Fruit fly (Drosophila melanogaster) whole organism, embryonic: Measurements from ENCODE around the gene CG31141.

Experiments
- B-H1 ChIP-seq: fragments of 200-800 bp; sonication (Bioruptor generic); IDR thresholded peaks from 3 replicates; pipeline ENCODE4 v1.3.6; 2022; ENCODE audit warnings: missing biosample characterization, missing genetic modification characterization
- CG11085 ChIP-seq: fragments of 200-800 bp; sonication (Bioruptor generic); IDR thresholded peaks from 2 replicates; pipeline ENCODE4 v1.3.6; 2022; ENCODE audit warnings: missing biosample characterization, missing genetic modification characterization
- CG11398 ChIP-seq: fragments of 200-800 bp; sonication (Bioruptor generic); optimal IDR thresholded peaks from 2 replicates; lab custom pipeline; 2016; ENCODE audit warnings: missing biosample characterization, missing genetic modification characterization
- CG12155 ChIP-seq: fragments of 200-800 bp; sonication (Bioruptor generic); optimal IDR thresholded peaks from 3 replicates; lab custom pipeline; 2016; ENCODE audit warnings: missing biosample characterization, missing genetic modification characterization
- CG13123 ChIP-seq: fragments of 200-800 bp; sonication (Bioruptor generic); optimal IDR thresholded peaks from 2 replicates; lab custom pipeline; 2016; ENCODE audit warnings: missing biosample characterization, missing genetic modification characterization
- CG13287 ChIP-seq: fragments of 200-800 bp; sonication (Bioruptor generic); IDR thresholded peaks from 2 replicates; pipeline ENCODE4 v1.3.6; 2022; ENCODE audit warnings: missing biosample characterization, missing genetic modification characterization; ENCODE audit not compliant: partially characterized antibody
- CG13624 ChIP-seq: fragments of 200-800 bp; sonication (Bioruptor generic); optimal IDR thresholded peaks from 2 replicates; lab custom pipeline; 2016; ENCODE audit warnings: missing biosample characterization, missing genetic modification characterization
- CG18764 ChIP-seq: fragments of 200-800 bp; sonication (Bioruptor generic); optimal IDR thresholded peaks from 3 replicates; lab custom pipeline; 2016; ENCODE audit warnings: missing biosample characterization, missing genetic modification characterization
- CG5953 ChIP-seq: fragments of 200-800 bp; sonication (Bioruptor generic); IDR thresholded peaks from 2 replicates; pipeline ENCODE4 v1.3.6; 2022; ENCODE audit warnings: missing biosample characterization, missing genetic modification characterization
- CG6175 ChIP-seq: fragments of 200-800 bp; sonication (Bioruptor generic); IDR thresholded peaks from 3 replicates; pipeline ENCODE4 v1.3.6; 2022; ENCODE audit warnings: missing biosample characterization, missing genetic modification characterization
- CG6765 ChIP-seq: fragments of 200-800 bp; sonication (Bioruptor generic); optimal IDR thresholded peaks from 3 replicates; lab custom pipeline; 2017; ENCODE audit warnings: missing biosample characterization, mild to moderate bottlenecking, missing genetic modification characterization
- CG7372 ChIP-seq: fragments of 200-800 bp; sonication (Bioruptor generic); IDR thresholded peaks from 2 replicates; pipeline ENCODE4 v1.3.6; 2022; ENCODE audit warnings: missing biosample characterization, missing genetic modification characterization
- CG8281 ChIP-seq: fragments of 200-800 bp; sonication (Bioruptor generic); optimal IDR thresholded peaks from 2 replicates; lab custom pipeline; 2018; ENCODE audit warnings: missing biosample characterization, mild to moderate bottlenecking, missing genetic modification characterization, moderate library complexity
- CG9609 ChIP-seq: fragments of 200-800 bp; sonication (Bioruptor generic); optimal IDR thresholded peaks from 3 replicates; lab custom pipeline; 2016; ENCODE audit warnings: missing biosample characterization, missing genetic modification characterization
- CG9932 ChIP-seq: fragments of 200-800 bp; sonication (Bioruptor generic); IDR thresholded peaks from 2 replicates; pipeline ENCODE4 v1.3.6; 2022; ENCODE audit warnings: missing biosample characterization, missing genetic modification characterization
- CkIIα-i1 ChIP-seq: fragments of 200-800 bp; sonication (Bioruptor generic); IDR thresholded peaks from 2 replicates; pipeline ENCODE4 v1.3.6; 2022; ENCODE audit warnings: missing biosample characterization, missing genetic modification characterization
- Dbx ChIP-seq: fragments of 200-800 bp; sonication (Bioruptor generic); IDR thresholded peaks from 3 replicates; pipeline ENCODE4 v1.3.6; 2022; ENCODE audit warnings: missing biosample characterization, missing genetic modification characterization
- Dip3 ChIP-seq: fragments of 200-800 bp; sonication (Bioruptor generic); optimal IDR thresholded peaks from 3 replicates; lab custom pipeline; 2016; ENCODE audit warnings: missing biosample characterization, missing genetic modification characterization
- H2.0 ChIP-seq: fragments of 200-800 bp; sonication (Bioruptor generic); IDR thresholded peaks from 2 replicates; pipeline ENCODE4 v1.3.6; 2022; ENCODE audit warnings: missing biosample characterization, missing genetic modification characterization
- HLHmδ ChIP-seq: fragments of 200-800 bp; sonication (Bioruptor generic); optimal IDR thresholded peaks from 2 replicates; lab custom pipeline; 2018; ENCODE audit warnings: missing biosample characterization, mild to moderate bottlenecking, missing genetic modification characterization, moderate library complexity
- Hand ChIP-seq: fragments of 200-800 bp; sonication (Bioruptor generic); optimal IDR thresholded peaks from 2 replicates; lab custom pipeline; 2017; ENCODE audit warnings: mild to moderate bottlenecking, missing biosample characterization, missing genetic modification reagents, missing genetic modification characterization
- Lhr ChIP-seq: fragments of 200-800 bp; sonication (Bioruptor generic); optimal IDR thresholded peaks from 3 replicates; lab custom pipeline; 2017; ENCODE audit warnings: mild to moderate bottlenecking, missing biosample characterization, missing genetic modification reagents, missing genetic modification characterization
- Nf-YA ChIP-seq: fragments of 200-800 bp; sonication (Bioruptor generic); IDR thresholded peaks from 2 replicates; pipeline ENCODE4 v1.3.6; 2022; ENCODE audit warnings: missing biosample characterization, missing genetic modification characterization
- Oli ChIP-seq: fragments of 200-800 bp; sonication (Bioruptor generic); optimal IDR thresholded peaks from 2 replicates; lab custom pipeline; 2018; ENCODE audit warnings: missing biosample characterization, mild to moderate bottlenecking, missing genetic modification characterization, moderate library complexity
- Ptx1 ChIP-seq: fragments of 200-800 bp; sonication (Bioruptor generic); IDR thresholded peaks from 2 replicates; pipeline ENCODE4 v1.3.6; 2022; ENCODE audit warnings: missing biosample characterization, missing genetic modification characterization
- ab ChIP-seq: fragments of 200-800 bp; sonication (Bioruptor generic); optimal IDR thresholded peaks from 2 replicates; lab custom pipeline; 2016; ENCODE audit warnings: missing biosample characterization, missing genetic modification characterization
- abd-A ChIP-seq: fragments of 200-800 bp; sonication (Bioruptor generic); optimal IDR thresholded peaks from 3 replicates; lab custom pipeline; 2019; ENCODE audit warnings: missing biosample characterization, mild to moderate bottlenecking, missing genetic modification characterization, moderate library complexity
- ac ChIP-seq: fragments of 200-800 bp; sonication (Bioruptor generic); optimal IDR thresholded peaks from 3 replicates; lab custom pipeline; 2017; ENCODE audit warnings: missing biosample characterization, mild to moderate bottlenecking, missing genetic modification characterization
- ash1 ChIP-seq: fragments of 200-800 bp; sonication (Bioruptor generic); optimal IDR thresholded peaks from 2 replicates; lab custom pipeline; 2018; ENCODE audit warnings: missing biosample characterization, mild to moderate bottlenecking, missing genetic modification characterization
- bab2 ChIP-seq: fragments of 200-800 bp; sonication (Bioruptor generic); optimal IDR thresholded peaks from 2 replicates; lab custom pipeline; 2016; ENCODE audit warnings: missing biosample characterization, missing genetic modification characterization
- btn ChIP-seq: fragments of 200-800 bp; sonication (Bioruptor generic); optimal IDR thresholded peaks from 2 replicates; lab custom pipeline; 2016; ENCODE audit warnings: missing biosample characterization, missing genetic modification characterization
- corto ChIP-seq: fragments of 200-800 bp; sonication (Bioruptor generic); optimal IDR thresholded peaks from 2 replicates; lab custom pipeline; 2016; ENCODE audit warnings: missing biosample characterization, mild to moderate bottlenecking, missing genetic modification characterization, moderate library complexity
- exex ChIP-seq: fragments of 200-800 bp; sonication (Bioruptor generic); optimal IDR thresholded peaks from 4 replicates; lab custom pipeline; 2018; ENCODE audit warnings: missing biosample characterization, mild to moderate bottlenecking, missing genetic modification characterization, moderate library complexity
- fd3F ChIP-seq: fragments of 200-800 bp; sonication (Bioruptor generic); optimal IDR thresholded peaks from 2 replicates; lab custom pipeline; 2018; ENCODE audit warnings: missing biosample characterization, mild to moderate bottlenecking, missing genetic modification characterization, moderate library complexity
- hkb ChIP-seq, 2 experiments: fragments of 200-800 bp in 1 of 2; fragments of >200 bp in 1 of 2; sonication (Bioruptor generic) in 1 of 2; IDR thresholded peaks in 1 of 2; optimal IDR thresholded peaks in 1 of 2; 2 replicates each; pipeline versions ENCODE4 v1.3.6 to Lab custom; 2017 to 2022; ENCODE audit warnings: missing biosample characterization in 1 of 2, missing genetic modification characterization in 1 of 2
- jigr1 ChIP-seq: fragments of 200-800 bp; sonication (Bioruptor generic); IDR thresholded peaks from 3 replicates; pipeline ENCODE4 v1.3.6; 2022; ENCODE audit warnings: missing biosample characterization, missing genetic modification characterization
- klu ChIP-seq: fragments of 200-800 bp; sonication (Bioruptor generic); IDR thresholded peaks from 2 replicates; pipeline ENCODE4 v1.3.6; 2022; ENCODE audit warnings: missing biosample characterization, missing genetic modification characterization
- kni ChIP-seq: fragments of 200-800 bp; sonication (Bioruptor generic); optimal IDR thresholded peaks from 3 replicates; lab custom pipeline; 2017; ENCODE audit warnings: mild to moderate bottlenecking, missing biosample characterization, missing genetic modification reagents, missing genetic modification characterization
- knrl ChIP-seq: fragments of 200-800 bp; sonication (Bioruptor generic); IDR thresholded peaks from 3 replicates; pipeline ENCODE4 v1.3.6; 2022; ENCODE audit warnings: missing biosample characterization, missing genetic modification characterization; ENCODE audit not compliant: partially characterized antibody
- lab ChIP-seq: fragments of 200-800 bp; sonication (Bioruptor generic); optimal IDR thresholded peaks from 3 replicates; lab custom pipeline; 2017; ENCODE audit warnings: missing biosample characterization, missing genetic modification characterization, mild to moderate bottlenecking, moderate library complexity, missing genetic modification reagents
- lov ChIP-seq, 2 experiments: fragments of 200-800 bp in 1 of 2; fragments of >200 bp in 1 of 2; sonication (Bioruptor generic) in 1 of 2; IDR thresholded peaks in 1 of 2; optimal IDR thresholded peaks in 1 of 2; 2 replicates in 1 of 2; 3 replicates in 1 of 2; pipeline versions ENCODE4 v1.3.6 to Lab custom; 2017 to 2022; ENCODE audit warnings: missing biosample characterization in 1 of 2, missing genetic modification characterization in 1 of 2
- pb ChIP-seq: fragments of 200-800 bp; sonication (Bioruptor generic); optimal IDR thresholded peaks from 3 replicates; lab custom pipeline; 2016; ENCODE audit warnings: missing biosample characterization, missing genetic modification characterization
- scrt ChIP-seq: fragments of 200-800 bp; sonication (Bioruptor generic); optimal IDR thresholded peaks from 2 replicates; lab custom pipeline; 2018; ENCODE audit warnings: missing biosample characterization, mild to moderate bottlenecking, missing genetic modification characterization, moderate library complexity
- slbo ChIP-seq: fragments of 200-800 bp; sonication (Bioruptor generic); IDR thresholded peaks from 2 replicates; pipeline ENCODE4 v1.3.6; 2022; ENCODE audit warnings: missing biosample characterization, missing genetic modification characterization
- sna ChIP-seq: fragments of 200-800 bp; sonication (Bioruptor generic); IDR thresholded peaks from 2 replicates; pipeline ENCODE4 v1.3.6; 2022; ENCODE audit warnings: missing biosample characterization, missing genetic modification characterization; ENCODE audit not compliant: partially characterized antibody
- trh ChIP-seq: fragments of 200-800 bp; sonication (Bioruptor generic); optimal IDR thresholded peaks from 2 replicates; lab custom pipeline; 2016; ENCODE audit warnings: missing biosample characterization, missing genetic modification characterization
- zen2 ChIP-seq: fragments of 200-800 bp; sonication (Bioruptor generic); IDR thresholded peaks from 3 replicates; pipeline ENCODE4 v1.3.6; 2022; ENCODE audit warnings: missing biosample characterization, missing genetic modification characterization; ENCODE audit not compliant: partially characterized antibody

The CG31141 gene

dm6 chr3R:23933684-23934575, 10.8 kb downstream of the CG31141 start, which contains the start of gene CG5854 (continued):
- TF ChIP-seq trh (GFP tag; lab: Kevin White, UChicago) (peak; percentile 18), zen2 (no peak), Dbx (GFP tag; lab: Robert Waterston, UW) (peak; percentile 38; the same call in 1 of the 3 replicates), B-H1 (GFP tag; lab: Robert Waterston, UW) (peak; percentile 45; the same call in 2 of the 3 replicates), pb (peak; percentile 68), CG8281 (tag; lab: Kevin White, UChicago) (peak; percentile 36), lov (optimal IDR thresholded peaks at IDR 0.05; lab: Kevin White, UChicago) (no peak), lov (GFP tag; IDR thresholded peaks at IDR 0.05; lab: Robert Waterston, UW) (peak; percentile 88), CG13287 (GFP tag; lab: Robert Waterston, UW) (peak; percentile 32; the same call in 1 of the 2 replicates), HLHmδ (no peak), CG7372 (GFP tag; lab: Robert Waterston, UW) (no peak), abd-A (tag; lab: Kevin White, UChicago) (no peak), ac (GFP tag; lab: Kevin White, UChicago) (no peak), fd3F (GFP tag; lab: Kevin White, UChicago) (peak; percentile 21), btn (GFP tag; lab: Kevin White, UChicago) (peak; percentile 67), CG9609 (GFP tag; lab: Kevin White, UChicago) (peak; percentile 61), CkIIα-i1 (GFP tag; lab: Robert Waterston, UW) (no peak), lab (GFP tag; lab: Kevin White, UChicago) (peak; percentile 89), CG6175 (GFP tag; lab: Robert Waterston, UW) (no peak), CG6765 (GFP tag; lab: Kevin White, UChicago) (peak; percentile 67), corto (GFP tag; lab: Kevin White, UChicago) (no peak), CG13123 (GFP tag; lab: Kevin White, UChicago) (peak; percentile 54), CG13624 (GFP tag; lab: Kevin White, UChicago) (peak; percentile 28), Hand (GFP tag; lab: Kevin White, UChicago) (peak; percentile 49), jigr1 (GFP tag; lab: Robert Waterston, UW) (no peak), Oli (tag; lab: Kevin White, UChicago) (peak; percentile 83), CG11398 (GFP tag; lab: Kevin White, UChicago) (peak; percentile 34), H2.0 (peak; percentile 76), CG5953 (GFP tag; lab: Robert Waterston, UW) (0 out of 2 replicates have a peak, but pooled peaks have one; percentile 48), Dip3 (GFP tag; lab: Kevin White, UChicago) (peak; percentile 32), ash1 (no peak), kni (GFP tag; lab: Kevin White, UChicago) (no peak), exex (tag; lab: Kevin White, UChicago) (no peak), Nf-YA (GFP tag; lab: Robert Waterston, UW) (peak; percentile 72; the same call in 1 of the 2 replicates), klu (GFP tag; lab: Robert Waterston, UW) (no peak), CG12155 (GFP tag; lab: Kevin White, UChicago) (peak; percentile 35), CG11085 (no peak), slbo (peak; percentile 65), Ptx1 (GFP tag; lab: Robert Waterston, UW) (peak; percentile 66), ab (GFP tag; lab: Kevin White, UChicago) (peak; percentile 16), knrl (GFP tag; lab: Robert Waterston, UW) (no peak), CG18764 (GFP tag; lab: Kevin White, UChicago) (peak; percentile 45), scrt (GFP tag; lab: Kevin White, UChicago) (no peak), bab2 (GFP tag; lab: Kevin White, UChicago) (peak; percentile 74), Lhr (GFP tag; lab: Kevin White, UChicago) (peak; percentile 55), sna (GFP tag; lab: Robert Waterston, UW) (no peak; the same call in 1 of the 2 replicates), hkb (optimal IDR thresholded peaks at IDR 0.05; lab: Kevin White, UChicago) (no peak), hkb (GFP tag; IDR thresholded peaks at IDR 0.05; lab: Robert Waterston, UW) (peak; percentile 87), CG9932 (GFP tag; lab: Robert Waterston, UW) (0 out of 2 replicates have a peak, but pooled peaks have one; percentile 24)
